Worm (Caenorhabditis elegans) whole organism, L4 larva: ENCODE measurements around the gene C52B9.10.

Experiments used
- D1046.2 ChIP-seq: fragments of 200-800 bp; sonication (Bioruptor generic); IDR thresholded peaks from 2 replicates; pipeline ENCODE4 v1.3.6; 2022; ENCODE audit warnings: missing genetic modification characterization, missing compliant biosample characterization
- F44E2.7 ChIP-seq: fragments of 200-800 bp; sonication (Bioruptor generic); IDR thresholded peaks from 2 replicates; pipeline ENCODE4 v2.1.2; 2022; ENCODE audit warnings: missing genetic modification characterization, missing compliant biosample characterization
- aha-1 ChIP-seq: fragments of 150-350 bp; peaks from one replicate; lab custom pipeline; 2014; ENCODE audit warnings: missing biosample characterization, missing genetic modification characterization
- aly-2 ChIP-seq: sonication (generic microtip); optimal IDR thresholded peaks from 2 replicates; lab custom pipeline; 2018; ENCODE audit warnings: missing biosample characterization, missing genetic modification characterization
- ama-1 ChIP-seq: fragments of 150-350 bp; optimal IDR thresholded peaks from 2 replicates; lab custom pipeline; 2014; ENCODE audit warnings: inconsistent platforms, mixed read lengths
- attf-4 ChIP-seq: sonication (generic microtip); optimal IDR thresholded peaks from 3 replicates; lab custom pipeline; 2017; ENCODE audit warnings: missing biosample characterization, missing genetic modification characterization
- ceh-82 ChIP-seq: sonication (generic microtip); optimal IDR thresholded peaks from 2 replicates; lab custom pipeline; 2017; ENCODE audit warnings: missing biosample characterization, missing genetic modification characterization
- cey-2 ChIP-seq: sonication (generic microtip); optimal IDR thresholded peaks from 3 replicates; lab custom pipeline; 2017; ENCODE audit warnings: missing genetic modification characterization, mild to moderate bottlenecking, missing compliant biosample characterization, antibody characterized with exemption, borderline replicate concordance; ENCODE audit not compliant: insufficient read depth
- ctbp-1 ChIP-seq: fragments of 200-800 bp; sonication (Bioruptor generic); IDR thresholded peaks from 2 replicates; pipeline ENCODE4 v1.3.6; 2022; ENCODE audit warnings: missing genetic modification reagents, missing genetic modification characterization, missing compliant biosample characterization
- daf-16 ChIP-seq, 3 experiments: sonication (generic microtip); optimal IDR thresholded peaks; 2 replicates each; lab custom pipeline; 2016 to 2017; ENCODE audit warnings: missing genetic modification characterization in 3 of 3, missing genetic modification reagents in 3 of 3, mild to moderate bottlenecking in 2 of 3, missing compliant biosample characterization in 2 of 3, missing biosample characterization in 1 of 3, moderate library complexity in 1 of 3
- daf-19 ChIP-seq: fragments of 200-800 bp; sonication (Bioruptor generic); conservative IDR thresholded peaks from 2 replicates; pipeline ENCODE4 v1.3.6; 2022; ENCODE audit warnings: missing genetic modification characterization, missing compliant biosample characterization
- dmd-6 ChIP-seq: fragments of 200-800 bp; sonication (Bioruptor generic); IDR thresholded peaks from 2 replicates; pipeline ENCODE4 v1.3.6; 2022; ENCODE audit warnings: missing genetic modification reagents, missing genetic modification characterization, missing compliant biosample characterization
- dve-1 ChIP-seq: sonication (generic microtip); optimal IDR thresholded peaks from 2 replicates; lab custom pipeline; 2017; ENCODE audit warnings: antibody characterized with exemption, mild to moderate bottlenecking, missing genetic modification characterization, missing compliant biosample characterization; ENCODE audit not compliant: insufficient read depth
- egl-43 ChIP-seq: fragments of 200-800 bp; sonication (Bioruptor generic); IDR thresholded peaks from 2 replicates; pipeline ENCODE4 v1.3.6; 2022; ENCODE audit warnings: missing genetic modification reagents, missing genetic modification characterization, missing compliant biosample characterization
- gei-8 ChIP-seq: fragments of 200-800 bp; sonication (Bioruptor generic); optimal IDR thresholded peaks from 2 replicates; lab custom pipeline; 2018; ENCODE audit warnings: mild to moderate bottlenecking, missing genetic modification characterization, missing compliant biosample characterization
- hlh-11 ChIP-seq: fragments of 200-800 bp; sonication (Bioruptor generic); optimal IDR thresholded peaks from 2 replicates; lab custom pipeline; 2018; ENCODE audit warnings: mild to moderate bottlenecking, missing genetic modification characterization, missing compliant biosample characterization
- lim-7 ChIP-seq: fragments of 200-800 bp; sonication (Bioruptor generic); IDR thresholded peaks from 2 replicates; pipeline ENCODE4 v1.3.6; 2022; ENCODE audit warnings: missing genetic modification characterization, missing compliant biosample characterization
- lin-1 ChIP-seq: fragments of 200-800 bp; sonication (Bioruptor generic); IDR thresholded peaks from 2 replicates; pipeline ENCODE4 v1.3.6; 2022; ENCODE audit warnings: missing genetic modification reagents, missing genetic modification characterization, missing compliant biosample characterization
- lin-13 ChIP-seq: fragments of 150-350 bp; optimal IDR thresholded peaks from 2 replicates; lab custom pipeline; 2014; ENCODE audit warnings: missing biosample characterization, missing genetic modification reagents, missing genetic modification characterization
- lin-15B ChIP-seq: fragments of 150-350 bp; sonication (generic microtip); optimal IDR thresholded peaks from 3 replicates; lab custom pipeline; 2014; ENCODE audit warnings: missing biosample characterization, missing genetic modification characterization
- lir-3 ChIP-seq: sonication (generic microtip); optimal IDR thresholded peaks from 2 replicates; lab custom pipeline; 2016; ENCODE audit warnings: mild to moderate bottlenecking, missing genetic modification characterization, missing compliant biosample characterization
- madf-5 ChIP-seq, 2 experiments: fragments of 200-800 bp; sonication (Bioruptor generic); IDR thresholded peaks; 2 replicates each; pipeline ENCODE4 v1.3.6; 2022; ENCODE audit warnings: missing compliant biosample characterization in 2 of 2, missing genetic modification characterization in 2 of 2
- madf-9 ChIP-seq: fragments of 200-800 bp; sonication (Bioruptor generic); conservative IDR thresholded peaks from 2 replicates; pipeline ENCODE4 v1.3.6; 2022; ENCODE audit warnings: missing genetic modification reagents, missing genetic modification characterization, missing compliant biosample characterization
- nhr-111 ChIP-seq: fragments of 200-800 bp; sonication (Bioruptor generic); optimal IDR thresholded peaks from 2 replicates; lab custom pipeline; 2018; ENCODE audit warnings: mild to moderate bottlenecking, missing genetic modification characterization, missing compliant biosample characterization
- nhr-25 ChIP-seq: sonication (generic microtip); optimal IDR thresholded peaks from 2 replicates; lab custom pipeline; 2017; ENCODE audit warnings: missing genetic modification characterization, mild to moderate bottlenecking, missing compliant biosample characterization, antibody characterized with exemption, moderate library complexity, borderline replicate concordance; ENCODE audit not compliant: insufficient read depth
- nhr-28 ChIP-seq: fragments of 150-350 bp; optimal IDR thresholded peaks from 2 replicates; lab custom pipeline; 2014; ENCODE audit warnings: missing biosample characterization, missing genetic modification characterization
- nhr-6 ChIP-seq: fragments of 150-350 bp; optimal IDR thresholded peaks from 2 replicates; lab custom pipeline; 2014; ENCODE audit warnings: missing biosample characterization, missing genetic modification characterization
- nhr-77 ChIP-seq: fragments of 150-350 bp; optimal IDR thresholded peaks from 2 replicates; lab custom pipeline; 2014; ENCODE audit warnings: missing biosample characterization, missing genetic modification characterization
- pha-4 ChIP-seq, 2 experiments: fragments of 150-350 bp in 1 of 2; fragments of 200-800 bp in 1 of 2; sonication (Bioruptor generic) in 1 of 2; IDR thresholded peaks in 1 of 2; optimal IDR thresholded peaks in 1 of 2; 2 replicates each; pipeline versions ENCODE4 v1.3.6 to Lab custom; 2014 to 2022; ENCODE audit warnings: missing genetic modification characterization in 2 of 2, missing genetic modification reagents in 2 of 2, missing biosample characterization in 1 of 2, missing compliant biosample characterization in 1 of 2
- php-3 ChIP-seq: fragments of 200-800 bp; sonication (Bioruptor generic); IDR thresholded peaks from 2 replicates; pipeline ENCODE4 v1.3.6; 2022; ENCODE audit warnings: missing genetic modification reagents, missing genetic modification characterization, missing compliant biosample characterization
- pqm-1 ChIP-seq: sonication (generic microtip); optimal IDR thresholded peaks from 2 replicates; lab custom pipeline; 2017; ENCODE audit warnings: missing biosample characterization, missing genetic modification characterization
- snpc-1.2 ChIP-seq: fragments of 200-800 bp; sonication (Bioruptor generic); IDR thresholded peaks from 2 replicates; pipeline ENCODE4 v1.3.6; 2022; ENCODE audit warnings: missing genetic modification reagents, missing genetic modification characterization, missing compliant biosample characterization
- spr-1 ChIP-seq: sonication (generic microtip); optimal IDR thresholded peaks from 2 replicates; lab custom pipeline; 2016; ENCODE audit warnings: mild to moderate bottlenecking, missing genetic modification characterization, missing compliant biosample characterization
- spr-3 ChIP-seq: fragments of 200-800 bp; sonication (Bioruptor generic); optimal IDR thresholded peaks from 2 replicates; lab custom pipeline; 2018; ENCODE audit warnings: mild to moderate bottlenecking, missing genetic modification characterization, missing compliant biosample characterization
- tra-1 ChIP-seq: fragments of 200-800 bp; sonication (Bioruptor generic); IDR thresholded peaks from 2 replicates; pipeline ENCODE4 v1.3.6; 2022; ENCODE audit warnings: missing genetic modification reagents, missing genetic modification characterization, missing compliant biosample characterization
- unc-62 ChIP-seq, 3 experiments: fragments of 150-350 bp in 1 of 3; sonication (generic microtip); optimal IDR thresholded peaks in 2 of 3; peaks in 1 of 3; 1 replicate in 1 of 3; 2 replicates in 2 of 3; lab custom pipeline; 2014 to 2017; ENCODE audit warnings: missing biosample characterization in 3 of 3, missing genetic modification characterization in 3 of 3, missing genetic modification reagents in 3 of 3, missing genotype in 1 of 3
- zfp-2 ChIP-seq: sonication (generic microtip); optimal IDR thresholded peaks from 2 replicates; lab custom pipeline; 2016; ENCODE audit warnings: mild to moderate bottlenecking, missing genetic modification characterization, missing compliant biosample characterization

C52B9.10 gene

DNA sequence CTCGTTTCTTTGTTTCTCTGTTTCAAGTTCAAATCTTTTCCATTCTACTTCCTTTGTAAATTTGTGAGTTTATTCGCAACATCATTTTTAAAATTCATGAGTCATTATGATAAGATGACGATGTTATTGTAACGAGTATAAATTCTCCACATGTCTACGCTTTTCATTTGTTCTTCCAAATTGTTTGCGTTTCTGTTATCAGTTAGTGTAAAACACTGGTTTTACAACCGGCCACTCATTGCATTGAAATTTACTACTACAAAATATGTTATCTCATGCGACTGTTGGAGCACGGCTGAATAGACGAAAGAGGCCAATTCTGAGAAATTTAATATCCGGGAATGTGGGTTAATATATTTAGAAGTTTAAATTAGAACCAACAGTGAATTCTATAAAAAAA is 8.7 kb downstream of the C52B9.10 start, which contains the start of gene C52B9.19:
Gene C52B9.19 (plus strand): TSS at position 176 of the 400 bp plus-strand sequence.
- peak; percentile 7 for TF ChIP-seq aha-1 (tag; lab: Kevin White, UChicago)
- TF ChIP-seq lim-7 = no peak
- peak; percentile 30 for TF ChIP-seq pqm-1 (tag; lab: Kevin White, UChicago)
- 0 out of 2 replicates have a peak, but pooled peaks have one; percentile 46 for TF ChIP-seq php-3
- no peak for TF ChIP-seq spr-1
- peak in 1 of 2 experiments; percentile 76 for TF ChIP-seq unc-62 (GFP tag; optimal IDR thresholded peaks at IDR 0.05 in 1 of 2; lab: Kevin White, UChicago)
- no peak for TF ChIP-seq unc-62 (tag; optimal IDR thresholded peaks at IDR 0.05; lab: Kevin White, UChicago)
- TF ChIP-seq hlh-11 (tag; lab: Kevin White, UChicago) = peak; percentile 1
- no peak for TF ChIP-seq nhr-25
- no peak for TF ChIP-seq pha-4 (GFP tag; IDR thresholded peaks at IDR 0.05; lab: Robert Waterston, UW)
- no peak for TF ChIP-seq pha-4 (tag; optimal IDR thresholded peaks at IDR 0.05; lab: Kevin White, UChicago)
- TF ChIP-seq F44E2.7 (GFP tag; lab: Robert Waterston, UW) = no peak
- peak; percentile 43 for TF ChIP-seq nhr-28 (tag; lab: Kevin White, UChicago)
- TF ChIP-seq lin-13 (GFP tag; lab: Kevin White, UChicago) = no peak
- no peak for TF ChIP-seq gei-8 (GFP tag; lab: Kevin White, UChicago)
- no peak for TF ChIP-seq daf-16 (GFP tag; optimal IDR thresholded peaks at IDR 0.05; lab: Kevin White, UChicago)
- peak; percentile 53 for TF ChIP-seq daf-16 (tag; optimal IDR thresholded peaks at IDR 0.05; lab: Kevin White, UChicago)
- no peak for TF ChIP-seq cey-2
- peak; percentile 4 for TF ChIP-seq dve-1 (tag; lab: Kevin White, UChicago)
- TF ChIP-seq spr-3 (GFP tag; lab: Kevin White, UChicago) = no peak

DNA sequence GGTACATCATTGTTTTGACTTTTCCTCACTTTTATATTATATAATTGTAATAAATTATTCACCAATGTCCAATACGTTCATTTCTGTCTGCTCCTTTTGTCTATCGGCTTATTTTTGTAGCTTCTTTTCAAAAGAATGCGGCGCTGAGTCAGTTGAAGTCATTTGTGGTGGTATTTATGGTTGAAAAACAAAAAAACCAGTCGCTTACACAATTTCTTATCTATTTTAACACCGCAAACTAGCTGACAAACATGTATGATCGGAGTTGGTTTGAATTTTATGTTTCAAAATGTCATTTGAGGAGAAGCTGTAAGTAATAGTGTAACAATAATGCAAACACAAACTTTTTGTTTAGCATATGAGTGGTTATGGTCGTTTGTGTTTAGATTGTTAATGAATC is 10.3 kb downstream of the C52B9.10 start, which contains the start of gene ets-10:
Gene ets-10 (plus strand): TSS at position 201 of the 400 bp plus-strand sequence.
- peak; percentile 46; the same call in 1 of the 2 replicates for TF ChIP-seq php-3
- TF ChIP-seq daf-16 (GFP tag; optimal IDR thresholded peaks at IDR 0.05; lab: Kevin White, UChicago) = no peak
- peak; percentile 82 for TF ChIP-seq daf-16 (tag; optimal IDR thresholded peaks at IDR 0.05; lab: Kevin White, UChicago)
- no peak for TF ChIP-seq lin-15B
- TF ChIP-seq pqm-1 (tag; lab: Kevin White, UChicago) = peak; percentile 52
- peak; percentile 65 for TF ChIP-seq nhr-28 (tag; lab: Kevin White, UChicago)
- TF ChIP-seq nhr-6 (tag; lab: Kevin White, UChicago) = peak; percentile 56
- no peak for TF ChIP-seq lin-1
- no peak for TF ChIP-seq D1046.2 (GFP tag; lab: Robert Waterston, UW)
- no peak for TF ChIP-seq madf-5 (GFP tag; IDR thresholded peaks at IDR 0.05; lab: Robert Waterston, UW)
- TF ChIP-seq tra-1 (GFP tag; lab: Robert Waterston, UW) = no peak
- peak; percentile 31 for TF ChIP-seq dve-1 (tag; lab: Kevin White, UChicago)

DNA sequence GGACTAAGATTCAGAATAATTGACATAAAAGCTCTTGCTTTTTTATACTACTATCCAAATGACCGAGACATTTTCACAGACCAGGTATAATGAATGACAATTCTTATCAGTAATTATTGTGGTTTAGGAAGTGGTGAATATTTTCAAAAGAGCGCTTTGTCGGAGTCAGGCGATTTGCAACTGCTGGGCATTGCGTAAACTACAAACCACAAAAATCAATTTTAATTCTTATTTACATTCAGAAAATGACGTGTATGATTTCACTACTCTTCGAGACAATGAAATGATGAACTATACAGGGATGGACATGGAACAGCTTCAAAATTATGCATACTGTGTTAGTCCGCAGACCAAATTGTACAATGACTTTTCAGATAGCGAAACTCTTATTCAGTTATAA is 10.8 kb downstream of the C52B9.10 start:
- TF ChIP-seq ama-1 (lab: Kevin White, UChicago) (no peak), daf-19 (no peak), aly-2 (tag; lab: Kevin White, UChicago) (no peak), nhr-111 (GFP tag; lab: Kevin White, UChicago) (no peak), daf-16 (GFP tag; optimal IDR thresholded peaks at IDR 0.05; lab: Kevin White, UChicago) (no peak), daf-16 (tag; optimal IDR thresholded peaks at IDR 0.05; lab: Kevin White, UChicago) (peak; percentile 76), snpc-1.2 (GFP tag; lab: Robert Waterston, UW) (no peak), nhr-28 (tag; lab: Kevin White, UChicago) (peak; percentile 84), zfp-2 (tag; lab: Kevin White, UChicago) (no peak), lim-7 (no peak), lin-1 (peak; percentile 27; the same call in 1 of the 2 replicates), ceh-82 (tag; lab: Kevin White, UChicago) (no peak), nhr-77 (tag; lab: Kevin White, UChicago) (peak; percentile 16), hlh-11 (tag; lab: Kevin White, UChicago) (peak; percentile 47), lir-3 (no peak), egl-43 (GFP tag; lab: Robert Waterston, UW) (no peak), pqm-1 (tag; lab: Kevin White, UChicago) (peak; percentile 12), attf-4 (tag; lab: Kevin White, UChicago) (no peak), ctbp-1 (GFP tag; lab: Robert Waterston, UW) (no peak), dmd-6 (GFP tag; lab: Robert Waterston, UW) (peak; percentile 56), lin-13 (GFP tag; lab: Kevin White, UChicago) (no peak), madf-9 (no peak)
